Fruit fly (Drosophila melanogaster): Measurements from ENCODE around the gene CG1161.

DNA sequence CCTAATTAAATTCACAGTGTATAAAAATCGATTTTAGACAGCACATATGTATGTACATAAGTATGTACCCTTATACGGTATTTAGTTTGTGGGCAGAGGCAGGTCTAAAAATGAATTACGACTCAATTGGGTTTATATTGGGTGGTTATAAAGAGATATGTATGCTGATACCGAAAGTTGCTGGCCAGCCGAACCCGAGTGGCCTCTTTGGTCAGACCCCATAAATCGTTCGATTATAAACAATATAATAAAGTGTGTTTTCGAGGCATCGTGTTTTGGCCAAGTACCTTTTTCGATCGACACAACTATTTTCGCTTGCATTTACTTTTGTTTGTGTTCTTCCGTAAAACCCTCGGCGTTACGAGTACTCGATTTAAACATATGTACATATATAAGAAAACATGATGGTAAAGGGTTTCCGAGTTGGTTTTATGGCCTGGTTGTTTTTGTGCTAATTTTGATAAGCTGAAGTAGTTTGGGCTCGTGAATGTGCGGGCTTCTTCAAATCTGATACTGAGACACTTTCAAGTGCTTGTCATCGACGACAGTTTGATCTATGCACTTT lies 45.6 kb upstream of the CG1161 start:
- TF ChIP-seq CG8478 (optimal IDR thresholded peaks at IDR 0.05) (no peak), CTCF (optimal IDR thresholded peaks at IDR 0.05) (no peak)

Measured in S2 (cell line).